Fruit fly (Drosophila melanogaster) whole organism, embryonic: ENCODE measurements around the gene Acsx3.

ENCODE experiments used
- Aef1 ChIP-seq: fragments of 200-800 bp; sonication (Bioruptor generic); IDR thresholded peaks from 3 replicates; pipeline ENCODE4 v1.3.6; 2022; ENCODE audit warnings: missing biosample characterization, missing genetic modification characterization
- Atf6 ChIP-seq: fragments of 200-800 bp; sonication (Bioruptor generic); IDR thresholded peaks from 2 replicates; pipeline ENCODE4 v1.3.6; 2022; ENCODE audit warnings: missing biosample characterization, missing genetic modification characterization
- CG10147 ChIP-seq: fragments of 200-800 bp; sonication (Bioruptor generic); optimal IDR thresholded peaks from 2 replicates; lab custom pipeline; 2019; ENCODE audit warnings: missing biosample characterization, mild to moderate bottlenecking, missing genetic modification characterization, moderate library complexity
- CG10209 ChIP-seq: fragments of 200-800 bp; sonication (Bioruptor generic); optimal IDR thresholded peaks from 3 replicates; lab custom pipeline; 2017; ENCODE audit warnings: missing biosample characterization, mild to moderate bottlenecking, missing genetic modification characterization, missing genetic modification reagents
- CG10274 ChIP-seq: fragments of 200-800 bp; sonication (Bioruptor generic); optimal IDR thresholded peaks from 3 replicates; lab custom pipeline; 2017; ENCODE audit warnings: missing biosample characterization, mild to moderate bottlenecking, missing genetic modification characterization
- CG11398 ChIP-seq: fragments of 200-800 bp; sonication (Bioruptor generic); optimal IDR thresholded peaks from 2 replicates; lab custom pipeline; 2016; ENCODE audit warnings: missing biosample characterization, missing genetic modification characterization
- CG12219 ChIP-seq: fragments of 200-800 bp; sonication (Bioruptor generic); optimal IDR thresholded peaks from 3 replicates; lab custom pipeline; 2018; ENCODE audit warnings: missing biosample characterization, mild to moderate bottlenecking, missing genetic modification characterization
- CG12942 ChIP-seq: fragments of 200-800 bp; sonication (Bioruptor generic); optimal IDR thresholded peaks from 3 replicates; lab custom pipeline; 2016; ENCODE audit warnings: missing biosample characterization, missing genetic modification characterization
- CG14050 ChIP-seq: fragments of 200-800 bp; sonication (Bioruptor generic); IDR thresholded peaks from 3 replicates; pipeline ENCODE4 v1.3.6; 2022; ENCODE audit warnings: missing biosample characterization, missing genetic modification characterization
- CG14965 ChIP-seq: fragments of 200-800 bp; sonication (Bioruptor generic); optimal IDR thresholded peaks from 2 replicates; lab custom pipeline; 2016; ENCODE audit warnings: missing biosample characterization, missing genetic modification characterization, borderline replicate concordance
- CG15011 ChIP-seq: fragments of 200-800 bp; sonication (Bioruptor generic); optimal IDR thresholded peaks from 3 replicates; lab custom pipeline; 2018; ENCODE audit warnings: missing biosample characterization, mild to moderate bottlenecking, missing genetic modification characterization
- CG17328 ChIP-seq: fragments of 200-800 bp; sonication (Bioruptor generic); IDR thresholded peaks from 2 replicates; pipeline ENCODE4 v1.3.6; 2022; ENCODE audit warnings: missing biosample characterization, missing genetic modification characterization
- CG17568 ChIP-seq: fragments of 200-800 bp; sonication (Bioruptor generic); optimal IDR thresholded peaks from 2 replicates; lab custom pipeline; 2018; ENCODE audit warnings: missing biosample characterization, mild to moderate bottlenecking, missing genetic modification characterization, moderate library complexity
- CG18011 ChIP-seq: fragments of 200-800 bp; sonication (Bioruptor generic); optimal IDR thresholded peaks from 2 replicates; lab custom pipeline; 2017; ENCODE audit warnings: missing biosample characterization, missing genetic modification characterization, mild to moderate bottlenecking, moderate library complexity, missing genotype
- CG18476 ChIP-seq: fragments of 200-800 bp; sonication (Bioruptor generic); optimal IDR thresholded peaks from 2 replicates; lab custom pipeline; 2016; ENCODE audit warnings: missing biosample characterization, mild to moderate bottlenecking, missing genetic modification characterization
- CG18764 ChIP-seq: fragments of 200-800 bp; sonication (Bioruptor generic); optimal IDR thresholded peaks from 3 replicates; lab custom pipeline; 2016; ENCODE audit warnings: missing biosample characterization, missing genetic modification characterization
- CG2120 ChIP-seq: fragments of 200-800 bp; sonication (Bioruptor generic); optimal IDR thresholded peaks from 3 replicates; lab custom pipeline; 2016; ENCODE audit warnings: missing biosample characterization, missing genetic modification characterization
- CG2202 ChIP-seq: fragments of 200-800 bp; sonication (Bioruptor generic); optimal IDR thresholded peaks from 2 replicates; lab custom pipeline; 2018; ENCODE audit warnings: missing biosample characterization, mild to moderate bottlenecking, missing genetic modification characterization
- CG34376 ChIP-seq: fragments of 200-800 bp; sonication (Bioruptor generic); optimal IDR thresholded peaks from 2 replicates; lab custom pipeline; 2018; ENCODE audit warnings: missing biosample characterization, mild to moderate bottlenecking, missing genetic modification characterization
- CG4360 ChIP-seq: fragments of 200-800 bp; sonication (Bioruptor generic); IDR thresholded peaks from 2 replicates; pipeline ENCODE4 v1.3.6; 2022; ENCODE audit warnings: missing biosample characterization, missing genetic modification characterization
- CG4820 ChIP-seq: fragments of 200-800 bp; sonication (Bioruptor generic); optimal IDR thresholded peaks from 3 replicates; lab custom pipeline; 2016; ENCODE audit warnings: missing biosample characterization, missing genetic modification characterization
- CG6765 ChIP-seq: fragments of 200-800 bp; sonication (Bioruptor generic); optimal IDR thresholded peaks from 3 replicates; lab custom pipeline; 2017; ENCODE audit warnings: missing biosample characterization, mild to moderate bottlenecking, missing genetic modification characterization
- CG7372 ChIP-seq: fragments of 200-800 bp; sonication (Bioruptor generic); IDR thresholded peaks from 2 replicates; pipeline ENCODE4 v1.3.6; 2022; ENCODE audit warnings: missing biosample characterization, missing genetic modification characterization
- CG8281 ChIP-seq: fragments of 200-800 bp; sonication (Bioruptor generic); optimal IDR thresholded peaks from 2 replicates; lab custom pipeline; 2018; ENCODE audit warnings: missing biosample characterization, mild to moderate bottlenecking, missing genetic modification characterization, moderate library complexity
- CG8359 ChIP-seq: fragments of 200-800 bp; sonication (Bioruptor generic); optimal IDR thresholded peaks from 2 replicates; lab custom pipeline; 2017; ENCODE audit warnings: missing biosample characterization, mild to moderate bottlenecking, missing genetic modification characterization, borderline replicate concordance
- E2f1 ChIP-seq: fragments of 200-800 bp; sonication (Bioruptor generic); IDR thresholded peaks from 2 replicates; pipeline ENCODE4 v1.3.6; 2022; ENCODE audit warnings: missing biosample characterization, missing genetic modification characterization
- Eip74EF ChIP-seq, 2 experiments: fragments of 200-800 bp in 1 of 2; fragments of >200 bp in 1 of 2; sonication (Bioruptor generic) in 1 of 2; optimal IDR thresholded peaks; 2 replicates each; lab custom pipeline; 2017 to 2019; ENCODE audit warnings: missing biosample characterization in 2 of 2, missing genetic modification characterization in 2 of 2, mild to moderate bottlenecking in 1 of 2, moderate library complexity in 1 of 2
- Gug ChIP-seq: fragments of 200-800 bp; sonication (Bioruptor generic); IDR thresholded peaks from 4 replicates; pipeline ENCODE4 v1.3.6; 2022; ENCODE audit warnings: missing biosample characterization, missing genetic modification characterization
- Mrtf ChIP-seq: fragments of 200-800 bp; sonication (Bioruptor generic); IDR thresholded peaks from 3 replicates; pipeline ENCODE4 v1.3.6; 2022; ENCODE audit warnings: missing biosample characterization, missing genetic modification characterization
- Oaz ChIP-seq: fragments of 200-800 bp; sonication (Bioruptor generic); IDR thresholded peaks from 2 replicates; pipeline ENCODE4 v1.3.6; 2022; ENCODE audit warnings: missing biosample characterization, missing genetic modification characterization
- Ravus ChIP-seq: fragments of 200-800 bp; sonication (Bioruptor generic); IDR thresholded peaks from 2 replicates; pipeline ENCODE4 v1.3.6; 2022; ENCODE audit warnings: missing biosample characterization, missing genetic modification characterization
- Rfx ChIP-seq: fragments of 200-800 bp; sonication (Bioruptor generic); IDR thresholded peaks from 2 replicates; pipeline ENCODE4 v1.3.6; 2022; ENCODE audit warnings: missing biosample characterization, missing genetic modification characterization
- abd-A ChIP-seq: fragments of 200-800 bp; sonication (Bioruptor generic); optimal IDR thresholded peaks from 3 replicates; lab custom pipeline; 2019; ENCODE audit warnings: missing biosample characterization, mild to moderate bottlenecking, missing genetic modification characterization, moderate library complexity
- ato ChIP-seq: fragments of 200-800 bp; sonication (Bioruptor generic); IDR thresholded peaks from 2 replicates; pipeline ENCODE4 v1.3.6; 2022; ENCODE audit warnings: missing biosample characterization, missing genetic modification characterization; ENCODE audit not compliant: partially characterized antibody
- corto ChIP-seq: fragments of 200-800 bp; sonication (Bioruptor generic); optimal IDR thresholded peaks from 2 replicates; lab custom pipeline; 2016; ENCODE audit warnings: missing biosample characterization, mild to moderate bottlenecking, missing genetic modification characterization, moderate library complexity
- dmrt11E ChIP-seq: fragments of 200-800 bp; sonication (Bioruptor generic); optimal IDR thresholded peaks from 3 replicates; lab custom pipeline; 2018; ENCODE audit warnings: missing biosample characterization, mild to moderate bottlenecking, missing genetic modification characterization, moderate library complexity
- dysf ChIP-seq: fragments of 200-800 bp; sonication (Bioruptor generic); IDR thresholded peaks from 3 replicates; pipeline ENCODE4 v1.3.6; 2022; ENCODE audit warnings: missing biosample characterization, missing genetic modification characterization
- fu2 ChIP-seq: fragments of 200-800 bp; sonication (Bioruptor generic); optimal IDR thresholded peaks from 2 replicates; lab custom pipeline; 2016; ENCODE audit warnings: missing biosample characterization, missing genetic modification characterization
- gcm ChIP-seq: fragments of 200-800 bp; sonication (Bioruptor generic); optimal IDR thresholded peaks from 2 replicates; lab custom pipeline; 2019; ENCODE audit warnings: missing biosample characterization, mild to moderate bottlenecking, missing genetic modification characterization, moderate library complexity
- gsb ChIP-seq: fragments of 200-800 bp; sonication (Bioruptor generic); IDR thresholded peaks from 2 replicates; pipeline ENCODE4 v1.3.6; 2022; ENCODE audit warnings: missing biosample characterization, missing genetic modification characterization
- ham ChIP-seq: fragments of 200-800 bp; sonication (Bioruptor generic); IDR thresholded peaks from 2 replicates; pipeline ENCODE4 v1.3.6; 2022; ENCODE audit warnings: missing biosample characterization, missing genetic modification characterization
- klu ChIP-seq: fragments of 200-800 bp; sonication (Bioruptor generic); IDR thresholded peaks from 2 replicates; pipeline ENCODE4 v1.3.6; 2022; ENCODE audit warnings: missing biosample characterization, missing genetic modification characterization
- lmd ChIP-seq: fragments of 200-800 bp; sonication (Bioruptor generic); IDR thresholded peaks from 2 replicates; pipeline ENCODE4 v1.3.6; 2022; ENCODE audit warnings: missing biosample characterization, missing genetic modification characterization
- nau ChIP-seq: fragments of 200-800 bp; sonication (Bioruptor generic); optimal IDR thresholded peaks from 3 replicates; lab custom pipeline; 2017; ENCODE audit warnings: missing biosample characterization, mild to moderate bottlenecking, missing genetic modification characterization, missing genetic modification reagents
- phol ChIP-seq: fragments of 200-800 bp; sonication (Bioruptor generic); optimal IDR thresholded peaks from 3 replicates; lab custom pipeline; 2018; ENCODE audit warnings: missing biosample characterization, mild to moderate bottlenecking, missing genetic modification characterization, moderate library complexity
- slp2 ChIP-seq: fragments of 200-800 bp; sonication (Bioruptor generic); optimal IDR thresholded peaks from 2 replicates; lab custom pipeline; 2016; ENCODE audit warnings: missing biosample characterization, missing genetic modification characterization
- so ChIP-seq: fragments of 200-800 bp; sonication (Bioruptor generic); IDR thresholded peaks from 3 replicates; pipeline ENCODE4 v1.3.6; 2022; ENCODE audit warnings: missing biosample characterization, missing genetic modification characterization
- sr ChIP-seq: fragments of 200-800 bp; sonication (Bioruptor generic); IDR thresholded peaks from 3 replicates; pipeline ENCODE4 v1.3.6; 2022; ENCODE audit warnings: missing biosample characterization, missing genetic modification characterization
- zen2 ChIP-seq: fragments of 200-800 bp; sonication (Bioruptor generic); IDR thresholded peaks from 3 replicates; pipeline ENCODE4 v1.3.6; 2022; ENCODE audit warnings: missing biosample characterization, missing genetic modification characterization; ENCODE audit not compliant: partially characterized antibody
- zf30C ChIP-seq: fragments of 200-800 bp; sonication (Bioruptor generic); optimal IDR thresholded peaks from 3 replicates; lab custom pipeline; 2018; ENCODE audit warnings: missing biosample characterization, mild to moderate bottlenecking, missing genetic modification characterization

Gene Acsx3

DNA sequence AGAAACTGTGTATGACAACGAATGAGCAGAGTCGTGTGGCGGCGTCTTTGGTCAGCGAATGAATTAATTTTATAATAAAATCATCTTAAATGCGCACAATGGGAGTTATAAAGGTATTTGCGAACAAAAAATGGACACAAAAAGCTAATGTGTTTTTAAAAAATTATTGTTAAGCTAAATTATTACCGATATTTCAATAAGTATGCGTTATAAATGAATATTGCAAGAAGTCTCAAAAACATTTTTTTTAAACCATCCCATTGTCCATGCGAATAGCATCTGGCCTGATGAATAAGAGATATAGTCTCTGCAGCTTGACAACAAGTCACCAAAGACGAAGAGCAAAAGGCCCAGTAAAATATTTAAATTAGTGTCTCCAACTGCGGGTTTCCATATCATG, 49.9 kb downstream of the Acsx3 start (continued):
- TF ChIP-seq zf30C (GFP tag; lab: Kevin White, UChicago) (no peak), Oaz (GFP tag; lab: Robert Waterston, UW) (peak; percentile 64; the same call in 1 of the 2 replicates), CG17328 (GFP tag; lab: Robert Waterston, UW) (peak; percentile 39; the same call in 1 of the 2 replicates), CG10147 (peak; percentile 68), abd-A (tag; lab: Kevin White, UChicago) (peak; percentile 75), CG8281 (tag; lab: Kevin White, UChicago) (peak; percentile 42), CG18764 (peak; percentile 35), Aef1 (GFP tag; lab: Robert Waterston, UW) (peak; percentile 41; the same call in 1 of the 3 replicates), CG11398 (GFP tag; lab: Kevin White, UChicago) (no peak), dmrt11E (tag; lab: Kevin White, UChicago) (no peak), CG12942 (GFP tag; lab: Kevin White, UChicago) (peak; percentile 17), zen2 (GFP tag; lab: Robert Waterston, UW) (no peak), so (GFP tag; lab: Robert Waterston, UW) (0 out of 3 replicates have a peak, but pooled peaks have one; percentile 56), CG7372 (peak; percentile 41; the same call in 1 of the 2 replicates), klu (peak; percentile 49; the same call in 1 of the 2 replicates), slp2 (GFP tag; lab: Kevin White, UChicago) (peak; percentile 39), dysf (GFP tag; lab: Robert Waterston, UW) (peak; percentile 81; the same call in 2 of the 3 replicates), corto (GFP tag; lab: Kevin White, UChicago) (no peak), CG10274 (GFP tag; lab: Kevin White, UChicago) (no peak), ato (GFP tag; lab: Robert Waterston, UW) (no peak), phol (tag; lab: Kevin White, UChicago) (peak; percentile 63), CG15011 (GFP tag; lab: Kevin White, UChicago) (peak; percentile 15), CG14050 (peak; percentile 42; the same call in 2 of the 3 replicates), Rfx (peak; percentile 85), Eip74EF (GFP tag; optimal IDR thresholded peaks at IDR 0.05; lab: Kevin White, UChicago) (peak in 1 of 2 experiments; percentile 13), gcm (GFP tag; lab: Kevin White, UChicago) (peak; percentile 73), Gug (no peak; the same call in 3 of the 4 replicates), ham (GFP tag; lab: Robert Waterston, UW) (no peak), CG6765 (GFP tag; lab: Kevin White, UChicago) (no peak), gsb (0 out of 2 replicates have a peak, but pooled peaks have one; percentile 44), CG17568 (GFP tag; lab: Kevin White, UChicago) (peak; percentile 35), Ravus (no peak; the same call in 1 of the 2 replicates), Mrtf (peak; percentile 70; the same call in 1 of the 3 replicates), CG8359 (GFP tag; lab: Kevin White, UChicago) (peak; percentile 7), CG4820 (GFP tag; lab: Kevin White, UChicago) (no peak), CG4360 (GFP tag; lab: Robert Waterston, UW) (no peak), CG18476 (no peak), CG14965 (GFP tag; lab: Kevin White, UChicago) (no peak), CG12219 (GFP tag; lab: Kevin White, UChicago) (peak; percentile 61), lmd (GFP tag; lab: Robert Waterston, UW) (peak; percentile 69), fu2 (GFP tag; lab: Kevin White, UChicago) (no peak), CG2202 (tag; lab: Kevin White, UChicago) (no peak), sr (GFP tag; lab: Robert Waterston, UW) (peak; percentile 13; the same call in 1 of the 3 replicates), CG2120 (GFP tag; lab: Kevin White, UChicago) (peak; percentile 63), CG10209 (GFP tag; lab: Kevin White, UChicago) (peak; percentile 36), CG34376 (GFP tag; lab: Kevin White, UChicago) (no peak), nau (GFP tag; lab: Kevin White, UChicago) (peak; percentile 57), Atf6 (GFP tag; lab: Robert Waterston, UW) (peak; percentile 59; the same call in 1 of the 2 replicates), CG18011 (GFP tag; lab: Kevin White, UChicago) (no peak), E2f1 (peak; percentile 44; the same call in 1 of the 2 replicates)
